Worm (Caenorhabditis elegans) whole organism, L4 larva: ENCODE data around the gene tyr-1.
A peak's percentile ranks its signal among the peaks of the same experiment; 100 is the strongest.

Experiments
- F10B5.3 ChIP-seq: sonication (generic microtip); optimal IDR thresholded peaks from 2 replicates; lab custom pipeline; 2016; ENCODE audit warnings: mild to moderate bottlenecking, missing genetic modification characterization, missing compliant biosample characterization
- F37D6.2 ChIP-seq: sonication (generic microtip); optimal IDR thresholded peaks from 2 replicates; lab custom pipeline; 2016; ENCODE audit warnings: mild to moderate bottlenecking, missing genetic modification characterization, missing compliant biosample characterization
- F44E2.7 ChIP-seq: fragments of 200-800 bp; sonication (Bioruptor generic); IDR thresholded peaks from 2 replicates; pipeline ENCODE4 v2.1.2; 2022; ENCODE audit warnings: missing genetic modification characterization, missing compliant biosample characterization
- F49E8.2 ChIP-seq: sonication (generic microtip); optimal IDR thresholded peaks from 2 replicates; lab custom pipeline; 2016; ENCODE audit warnings: missing compliant biosample characterization, mild to moderate bottlenecking, missing genetic modification characterization, borderline replicate concordance
- R02D3.7 ChIP-seq: fragments of 150-350 bp; sonication (generic microtip); optimal IDR thresholded peaks from 3 replicates; lab custom pipeline; 2014; ENCODE audit warnings: missing biosample characterization, missing genetic modification characterization
- T26A8.4 ChIP-seq: fragments of 200-800 bp; sonication (Bioruptor generic); IDR thresholded peaks from 2 replicates; pipeline ENCODE4 v1.3.6; 2022; ENCODE audit warnings: missing genetic modification characterization, missing compliant biosample characterization
- Y105C5A.15 ChIP-seq: fragments of 200-800 bp; sonication (Bioruptor generic); IDR thresholded peaks from 2 replicates; pipeline ENCODE4 v1.3.6; 2022; ENCODE audit warnings: missing genetic modification characterization, missing compliant biosample characterization
- ZK337.2 ChIP-seq: fragments of 200-800 bp; sonication (Bioruptor generic); IDR thresholded peaks from 2 replicates; pipeline ENCODE4 v1.3.6; 2022; ENCODE audit warnings: missing genetic modification reagents, missing genetic modification characterization, missing compliant biosample characterization
- aha-1 ChIP-seq: fragments of 150-350 bp; peaks from one replicate; lab custom pipeline; 2014; ENCODE audit warnings: missing biosample characterization, missing genetic modification characterization
- ama-1 ChIP-seq: fragments of 150-350 bp; optimal IDR thresholded peaks from 2 replicates; lab custom pipeline; 2014; ENCODE audit warnings: inconsistent platforms, mixed read lengths
- arid-1 ChIP-seq: fragments of 200-800 bp; sonication (Bioruptor generic); conservative IDR thresholded peaks from 2 replicates; pipeline ENCODE4 v1.3.6; 2022; ENCODE audit warnings: missing genetic modification reagents, missing genetic modification characterization, missing compliant biosample characterization
- ceh-20 ChIP-seq: fragments of 200-800 bp; sonication (Bioruptor generic); IDR thresholded peaks from 2 replicates; pipeline ENCODE4 v1.3.6; 2022; ENCODE audit warnings: missing genetic modification reagents, missing genetic modification characterization, missing compliant biosample characterization
- ceh-28 ChIP-seq: fragments of 150-350 bp; optimal IDR thresholded peaks from 2 replicates; lab custom pipeline; 2014; ENCODE audit warnings: missing biosample characterization, missing genetic modification reagents, missing genetic modification characterization
- ceh-82 ChIP-seq: sonication (generic microtip); optimal IDR thresholded peaks from 2 replicates; lab custom pipeline; 2017; ENCODE audit warnings: missing biosample characterization, missing genetic modification characterization
- ces-1 ChIP-seq: fragments of 150-350 bp; sonication (generic microtip); optimal IDR thresholded peaks from 4 replicates; lab custom pipeline; 2014; ENCODE audit warnings: missing biosample characterization, missing genetic modification reagents, missing genetic modification characterization
- ctbp-1 ChIP-seq: fragments of 200-800 bp; sonication (Bioruptor generic); IDR thresholded peaks from 2 replicates; pipeline ENCODE4 v1.3.6; 2022; ENCODE audit warnings: missing genetic modification reagents, missing genetic modification characterization, missing compliant biosample characterization
- daf-12 ChIP-seq: fragments of 150-350 bp; optimal IDR thresholded peaks from 2 replicates; lab custom pipeline; 2014; ENCODE audit warnings: missing biosample characterization, missing genetic modification reagents, missing genetic modification characterization
- daf-19 ChIP-seq: fragments of 200-800 bp; sonication (Bioruptor generic); conservative IDR thresholded peaks from 2 replicates; pipeline ENCODE4 v1.3.6; 2022; ENCODE audit warnings: missing genetic modification characterization, missing compliant biosample characterization
- daf-8 ChIP-seq: fragments of 200-800 bp; sonication (Bioruptor generic); IDR thresholded peaks from 2 replicates; pipeline ENCODE4 v1.3.6; 2022; ENCODE audit warnings: missing genetic modification characterization, missing compliant biosample characterization
- dpl-1 ChIP-seq: fragments of 150-350 bp; optimal IDR thresholded peaks from 2 replicates; lab custom pipeline; 2014; ENCODE audit warnings: missing biosample characterization, missing genetic modification reagents, missing genetic modification characterization
- duxl-1 ChIP-seq: sonication (generic microtip); optimal IDR thresholded peaks from 2 replicates; lab custom pipeline; 2016; ENCODE audit warnings: mild to moderate bottlenecking, missing genetic modification characterization, moderate library complexity, missing compliant biosample characterization; ENCODE audit not compliant: poor library complexity
- egl-43 ChIP-seq: fragments of 200-800 bp; sonication (Bioruptor generic); IDR thresholded peaks from 2 replicates; pipeline ENCODE4 v1.3.6; 2022; ENCODE audit warnings: missing genetic modification reagents, missing genetic modification characterization, missing compliant biosample characterization
- fkh-10 ChIP-seq: fragments of 150-350 bp; optimal IDR thresholded peaks from 2 replicates; lab custom pipeline; 2014; ENCODE audit warnings: missing biosample characterization, missing genetic modification reagents, missing genetic modification characterization
- hlh-11 ChIP-seq: fragments of 200-800 bp; sonication (Bioruptor generic); optimal IDR thresholded peaks from 2 replicates; lab custom pipeline; 2018; ENCODE audit warnings: mild to moderate bottlenecking, missing genetic modification characterization, missing compliant biosample characterization
- hlh-30 ChIP-seq: sonication (generic microtip); optimal IDR thresholded peaks from 2 replicates; lab custom pipeline; 2017; ENCODE audit warnings: antibody characterized with exemption, mild to moderate bottlenecking, missing genetic modification characterization, missing compliant biosample characterization; ENCODE audit not compliant: insufficient read depth
- jun-1 ChIP-seq: fragments of 150-350 bp; optimal IDR thresholded peaks from 2 replicates; lab custom pipeline; 2014; ENCODE audit warnings: missing biosample characterization, missing genetic modification reagents, missing genetic modification characterization
- lin-1 ChIP-seq: fragments of 200-800 bp; sonication (Bioruptor generic); IDR thresholded peaks from 2 replicates; pipeline ENCODE4 v1.3.6; 2022; ENCODE audit warnings: missing genetic modification reagents, missing genetic modification characterization, missing compliant biosample characterization
- lin-13 ChIP-seq: fragments of 150-350 bp; optimal IDR thresholded peaks from 2 replicates; lab custom pipeline; 2014; ENCODE audit warnings: missing biosample characterization, missing genetic modification reagents, missing genetic modification characterization
- lin-15B ChIP-seq: fragments of 150-350 bp; sonication (generic microtip); optimal IDR thresholded peaks from 3 replicates; lab custom pipeline; 2014; ENCODE audit warnings: missing biosample characterization, missing genetic modification characterization
- lin-38 ChIP-seq: fragments of 200-800 bp; sonication (Bioruptor generic); IDR thresholded peaks from 2 replicates; pipeline ENCODE4 v1.3.6; 2022; ENCODE audit warnings: missing genetic modification reagents, missing genetic modification characterization, missing compliant biosample characterization
- madf-5 ChIP-seq, 2 experiments: fragments of 200-800 bp; sonication (Bioruptor generic); IDR thresholded peaks; 2 replicates each; pipeline ENCODE4 v1.3.6; 2022; ENCODE audit warnings: missing compliant biosample characterization in 2 of 2, missing genetic modification characterization in 2 of 2
- madf-9 ChIP-seq: fragments of 200-800 bp; sonication (Bioruptor generic); conservative IDR thresholded peaks from 2 replicates; pipeline ENCODE4 v1.3.6; 2022; ENCODE audit warnings: missing genetic modification reagents, missing genetic modification characterization, missing compliant biosample characterization
- mdl-1 ChIP-seq, 2 experiments: fragments of 150-350 bp in 1 of 2; sonication (generic microtip) in 1 of 2; optimal IDR thresholded peaks; 2 replicates each; lab custom pipeline; 2014 to 2017; ENCODE audit warnings: missing biosample characterization in 2 of 2, missing genetic modification characterization in 2 of 2
- mdt-29 ChIP-seq: fragments of 200-800 bp; sonication (Bioruptor generic); IDR thresholded peaks from 2 replicates; pipeline ENCODE4 v1.3.6; 2022; ENCODE audit warnings: missing genetic modification reagents, missing genetic modification characterization, missing compliant biosample characterization
- nhr-11 ChIP-seq: fragments of 150-350 bp; optimal IDR thresholded peaks from 2 replicates; lab custom pipeline; 2014; ENCODE audit warnings: missing biosample characterization, missing genetic modification characterization
- nhr-237 ChIP-seq: sonication (generic microtip); optimal IDR thresholded peaks from 2 replicates; lab custom pipeline; 2017; ENCODE audit warnings: missing biosample characterization, missing genetic modification characterization
- nhr-28 ChIP-seq: fragments of 150-350 bp; optimal IDR thresholded peaks from 2 replicates; lab custom pipeline; 2014; ENCODE audit warnings: missing biosample characterization, missing genetic modification characterization
- nhr-41 ChIP-seq: fragments of 200-800 bp; sonication (Bioruptor generic); IDR thresholded peaks from 2 replicates; pipeline ENCODE4 v1.3.6; 2022; ENCODE audit warnings: missing genetic modification reagents, missing genetic modification characterization, missing compliant biosample characterization
- nhr-42 ChIP-seq: fragments of 200-800 bp; sonication (Bioruptor generic); IDR thresholded peaks from 2 replicates; pipeline ENCODE4 v1.3.6; 2022; ENCODE audit warnings: missing genetic modification characterization, missing compliant biosample characterization
- nhr-6 ChIP-seq: fragments of 150-350 bp; optimal IDR thresholded peaks from 2 replicates; lab custom pipeline; 2014; ENCODE audit warnings: missing biosample characterization, missing genetic modification characterization
- nhr-77 ChIP-seq: fragments of 150-350 bp; optimal IDR thresholded peaks from 2 replicates; lab custom pipeline; 2014; ENCODE audit warnings: missing biosample characterization, missing genetic modification characterization
- pha-4 ChIP-seq, 2 experiments: fragments of 150-350 bp in 1 of 2; fragments of 200-800 bp in 1 of 2; sonication (Bioruptor generic) in 1 of 2; IDR thresholded peaks in 1 of 2; optimal IDR thresholded peaks in 1 of 2; 2 replicates each; pipeline versions ENCODE4 v1.3.6 to Lab custom; 2014 to 2022; ENCODE audit warnings: missing genetic modification characterization in 2 of 2, missing genetic modification reagents in 2 of 2, missing biosample characterization in 1 of 2, missing compliant biosample characterization in 1 of 2
- pqm-1 ChIP-seq: sonication (generic microtip); optimal IDR thresholded peaks from 2 replicates; lab custom pipeline; 2017; ENCODE audit warnings: missing biosample characterization, missing genetic modification characterization
- set-16 ChIP-seq: fragments of 200-800 bp; sonication (Bioruptor generic); IDR thresholded peaks from 2 replicates; pipeline ENCODE4 v1.3.6; 2022; ENCODE audit warnings: missing genetic modification reagents, missing genetic modification characterization, missing compliant biosample characterization
- snpc-1.2 ChIP-seq: fragments of 200-800 bp; sonication (Bioruptor generic); IDR thresholded peaks from 2 replicates; pipeline ENCODE4 v1.3.6; 2022; ENCODE audit warnings: missing genetic modification reagents, missing genetic modification characterization, missing compliant biosample characterization
- snpc-4 ChIP-seq: fragments of 150-350 bp; optimal IDR thresholded peaks from 2 replicates; lab custom pipeline; 2014; ENCODE audit warnings: missing biosample characterization, missing genetic modification characterization
- spr-1 ChIP-seq: sonication (generic microtip); optimal IDR thresholded peaks from 2 replicates; lab custom pipeline; 2016; ENCODE audit warnings: mild to moderate bottlenecking, missing genetic modification characterization, missing compliant biosample characterization
- spr-3 ChIP-seq: fragments of 200-800 bp; sonication (Bioruptor generic); optimal IDR thresholded peaks from 2 replicates; lab custom pipeline; 2018; ENCODE audit warnings: mild to moderate bottlenecking, missing genetic modification characterization, missing compliant biosample characterization
- tra-1 ChIP-seq: fragments of 200-800 bp; sonication (Bioruptor generic); IDR thresholded peaks from 2 replicates; pipeline ENCODE4 v1.3.6; 2022; ENCODE audit warnings: missing genetic modification reagents, missing genetic modification characterization, missing compliant biosample characterization
- unc-39 ChIP-seq: sonication (generic microtip); optimal IDR thresholded peaks from 2 replicates; lab custom pipeline; 2017; ENCODE audit warnings: missing biosample characterization, missing genetic modification characterization
- unc-62 ChIP-seq, 3 experiments: fragments of 150-350 bp in 1 of 3; sonication (generic microtip); optimal IDR thresholded peaks in 2 of 3; peaks in 1 of 3; 1 replicate in 1 of 3; 2 replicates in 2 of 3; lab custom pipeline; 2014 to 2017; ENCODE audit warnings: missing biosample characterization in 3 of 3, missing genetic modification characterization in 3 of 3, missing genetic modification reagents in 3 of 3, missing genotype in 1 of 3
- zip-2 ChIP-seq: fragments of 150-350 bp; optimal IDR thresholded peaks from 2 replicates; lab custom pipeline; 2014; ENCODE audit warnings: missing biosample characterization, missing genetic modification characterization

Gene tyr-1

ce11 chrIII:7855468-7855867 lies 18.1 kb upstream of the tyr-1 start:
- TF ChIP-seq unc-62 (GFP tag; optimal IDR thresholded peaks at IDR 0.05 in 1 of 2; lab: Kevin White, UChicago) (no peak), unc-62 (tag; optimal IDR thresholded peaks at IDR 0.05; lab: Kevin White, UChicago) (no peak), daf-12 (no peak), fkh-10 (no peak), ama-1 (lab: Kevin White, UChicago) (no peak), snpc-1.2 (GFP tag; lab: Robert Waterston, UW) (peak; percentile 54; the same call in 1 of the 2 replicates), ceh-28 (tag; lab: Kevin White, UChicago) (no peak), duxl-1 (no peak), spr-1 (tag; lab: Kevin White, UChicago) (no peak), daf-8 (no peak), nhr-28 (tag; lab: Kevin White, UChicago) (no peak), R02D3.7 (no peak), T26A8.4 (GFP tag; lab: Robert Waterston, UW) (no peak), lin-1 (GFP tag; lab: Robert Waterston, UW) (no peak), pha-4 (GFP tag; IDR thresholded peaks at IDR 0.05; lab: Robert Waterston, UW) (peak; percentile 20; the same call in 1 of the 2 replicates), pha-4 (tag; optimal IDR thresholded peaks at IDR 0.05; lab: Kevin White, UChicago) (no peak), unc-39 (tag; lab: Kevin White, UChicago) (no peak), tra-1 (GFP tag; lab: Robert Waterston, UW) (no peak), F37D6.2 (tag; lab: Kevin White, UChicago) (no peak), spr-3 (GFP tag; lab: Kevin White, UChicago) (no peak), nhr-42 (GFP tag; lab: Robert Waterston, UW) (no peak), daf-19 (GFP tag; lab: Robert Waterston, UW) (no peak), zip-2 (tag; lab: Kevin White, UChicago) (no peak), mdl-1 (tag; optimal IDR thresholded peaks at IDR 0.05; lab: Kevin White, UChicago) (no peak), F10B5.3 (no peak), nhr-11 (tag; lab: Kevin White, UChicago) (no peak), nhr-6 (tag; lab: Kevin White, UChicago) (no peak), ceh-20 (no peak), F49E8.2 (tag; lab: Kevin White, UChicago) (peak; percentile 33), ces-1 (no peak), Y105C5A.15 (0 out of 2 replicates have a peak, but pooled peaks have one; percentile 6), lin-15B (no peak), lin-38 (peak; percentile 49), F44E2.7 (GFP tag; lab: Robert Waterston, UW) (no peak), nhr-41 (no peak), snpc-4 (tag; lab: Kevin White, UChicago) (no peak), hlh-30 (tag; lab: Kevin White, UChicago) (no peak), hlh-11 (tag; lab: Kevin White, UChicago) (no peak), madf-5 (GFP tag; IDR thresholded peaks at IDR 0.05; lab: Robert Waterston, UW) (no peak), dpl-1 (GFP tag; lab: Kevin White, UChicago) (no peak), pqm-1 (tag; lab: Kevin White, UChicago) (no peak), lin-13 (GFP tag; lab: Kevin White, UChicago) (no peak), ctbp-1 (0 out of 2 replicates have a peak, but pooled peaks have one; percentile 9), nhr-237 (tag; lab: Kevin White, UChicago) (no peak), egl-43 (GFP tag; lab: Robert Waterston, UW) (no peak), madf-9 (GFP tag; lab: Robert Waterston, UW) (0 out of 2 replicates have a peak, but pooled peaks have one; percentile 23), set-16 (GFP tag; lab: Robert Waterston, UW) (no peak), mdt-29 (GFP tag; lab: Robert Waterston, UW) (no peak), aha-1 (tag; lab: Kevin White, UChicago) (peak; percentile 53), jun-1 (tag; lab: Kevin White, UChicago) (no peak), ZK337.2 (GFP tag; lab: Robert Waterston, UW) (no peak), ceh-82 (tag; lab: Kevin White, UChicago) (no peak), arid-1 (no peak), nhr-77 (tag; lab: Kevin White, UChicago) (no peak)
